Worm (Caenorhabditis elegans): ENCODE measurements around the gene spsb-2.

DNA sequence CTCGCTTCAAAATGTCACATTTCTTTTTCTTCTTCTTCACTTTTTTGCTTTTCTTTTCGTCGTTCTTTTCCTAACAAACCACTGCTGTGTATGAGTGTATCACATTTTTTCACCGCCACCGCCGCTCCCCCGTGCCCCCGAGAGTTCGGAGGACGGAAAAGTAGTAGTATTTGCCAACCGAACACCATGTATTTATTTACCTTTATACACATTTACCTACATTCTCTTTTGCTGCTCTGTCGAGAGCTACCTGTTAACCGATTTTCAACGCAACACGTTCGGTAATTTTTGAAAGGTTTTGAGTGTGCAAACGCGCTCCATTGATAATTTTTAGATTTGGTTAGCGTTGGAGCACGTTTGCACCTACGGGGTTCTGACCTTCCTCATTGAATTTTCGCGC, 23.9 kb upstream of the spsb-2 start:
- TF ChIP-seq tbx-9 (tag; optimal IDR thresholded peaks at IDR 0.05; ENCODE audit: borderline replicate concordance) (no peak), snpc-4 (GFP tag; optimal IDR thresholded peaks at IDR 0.05) (no peak), snpc-4 (tag; optimal IDR thresholded peaks at IDR 0.05) (no peak)
